Worm (Caenorhabditis elegans): ENCODE data around the gene cnt-2.
A peak's percentile ranks its signal among the peaks of the same experiment; 100 is the strongest.

Gene cnt-2

ce11 chrIII:10631870-10632509 lies 22.8 kb upstream of the cnt-2 start:
- TF ChIP-seq tbx-8 (GFP tag; optimal IDR thresholded peaks at IDR 0.05) (no peak), pha-4 (tag; optimal IDR thresholded peaks at IDR 0.05) (no peak), hlh-1 (tag; optimal IDR thresholded peaks at IDR 0.05) (no peak), ceh-83 (GFP tag; optimal IDR thresholded peaks at IDR 0.05) (no peak), sptf-1 (tag; optimal IDR thresholded peaks at IDR 0.05) (no peak), mep-1 (tag; optimal IDR thresholded peaks at IDR 0.05) (no peak), bed-3 (GFP tag; optimal IDR thresholded peaks at IDR 0.05) (no peak), snpc-4 (tag; optimal IDR thresholded peaks at IDR 0.05) (no peak), nhr-28 (tag; optimal IDR thresholded peaks at IDR 0.05) (no peak), flh-1 (GFP tag; optimal IDR thresholded peaks at IDR 0.05) (no peak), sem-2 (GFP tag; optimal IDR thresholded peaks at IDR 0.05) (no peak), cnd-1 (tag; optimal IDR thresholded peaks at IDR 0.05) (no peak), nhr-237 (tag; optimal IDR thresholded peaks at IDR 0.05) (no peak), nhr-76 (tag; optimal IDR thresholded peaks at IDR 0.05) (no peak), mab-5 (tag; optimal IDR thresholded peaks at IDR 0.05) (no peak)

- TF ChIP-seq M03D4.4 (tag; optimal IDR thresholded peaks at IDR 0.05) (no peak), lin-32 (GFP tag; optimal IDR thresholded peaks at IDR 0.05) (no peak), ham-2 (GFP tag; optimal IDR thresholded peaks at IDR 0.05) (no peak), sptf-1 (tag; optimal IDR thresholded peaks at IDR 0.05) (peak; percentile 25), elt-3 (tag; optimal IDR thresholded peaks at IDR 0.05) (no peak), mls-2 (tag; optimal IDR thresholded peaks at IDR 0.05) (peak; percentile 25), ztf-11 (tag; optimal IDR thresholded peaks at IDR 0.05) (no peak), elt-1 (tag; optimal IDR thresholded peaks at IDR 0.05; ENCODE audit: borderline replicate concordance, insufficient read depth) (no peak), mab-5 (tag; optimal IDR thresholded peaks at IDR 0.05) (no peak), nhr-76 (tag; optimal IDR thresholded peaks at IDR 0.05) (no peak)
Measured at ce11 chrIII:10632590-10633402, 22.0 kb upstream of the cnt-2 start, which contains the start of gene Y39A1A.10. Y39A1A.10 (plus strand) TSS chrIII:10632728.

ce11 chrIII:10633403-10633674 lies 21.5 kb upstream of the cnt-2 start, which contains the start of gene Y39A1A.9:
Y39A1A.9 (minus strand) TSS chrIII:10633501.
- TF ChIP-seq blmp-1 (tag; optimal IDR thresholded peaks at IDR 0.05), result no peak
- TF ChIP-seq tbx-8 (GFP tag; optimal IDR thresholded peaks at IDR 0.05), result no peak
- TF ChIP-seq hlh-1 (tag; optimal IDR thresholded peaks at IDR 0.05), result no peak
- TF ChIP-seq lsy-2 (tag; optimal IDR thresholded peaks at IDR 0.05), result no peak
- no peak for TF ChIP-seq ceh-43 (GFP tag; optimal IDR thresholded peaks at IDR 0.05)
- TF ChIP-seq sem-2 (GFP tag; optimal IDR thresholded peaks at IDR 0.05), result no peak
- no peak for TF ChIP-seq nhr-28 (tag; optimal IDR thresholded peaks at IDR 0.05)
- TF ChIP-seq lin-13 (tag; optimal IDR thresholded peaks at IDR 0.05), result no peak
- TF ChIP-seq elt-3 (tag; optimal IDR thresholded peaks at IDR 0.05), result no peak
- no peak for TF ChIP-seq zip-8 (tag; optimal IDR thresholded peaks at IDR 0.05)
- TF ChIP-seq ces-1 (GFP tag; optimal IDR thresholded peaks at IDR 0.05), result no peak
- TF ChIP-seq cnd-1 (tag; optimal IDR thresholded peaks at IDR 0.05), result no peak
- TF ChIP-seq mab-5 (tag; optimal IDR thresholded peaks at IDR 0.05), result no peak
- TF ChIP-seq mls-2 (tag; optimal IDR thresholded peaks at IDR 0.05), result no peak
- no peak for TF ChIP-seq bed-3 (GFP tag; optimal IDR thresholded peaks at IDR 0.05)

- TF ChIP-seq drap-1 (GFP tag; optimal IDR thresholded peaks at IDR 0.05) (peak; percentile 52), unc-62 (GFP tag; optimal IDR thresholded peaks at IDR 0.05) (peak; percentile 16), lin-13 (tag; optimal IDR thresholded peaks at IDR 0.05) (peak; percentile 22), snpc-4 (tag; optimal IDR thresholded peaks at IDR 0.05) (no peak), nhr-237 (tag; optimal IDR thresholded peaks at IDR 0.05) (peak; percentile 56), cnd-1 (tag; optimal IDR thresholded peaks at IDR 0.05) (no peak), pha-4 (tag; optimal IDR thresholded peaks at IDR 0.05) (peak; percentile 47), ces-1 (GFP tag; optimal IDR thresholded peaks at IDR 0.05) (peak; percentile 69), bed-3 (GFP tag; optimal IDR thresholded peaks at IDR 0.05) (peak; percentile 16), ceh-83 (GFP tag; optimal IDR thresholded peaks at IDR 0.05) (no peak), mep-1 (tag; optimal IDR thresholded peaks at IDR 0.05) (peak; percentile 68), flh-1 (GFP tag; optimal IDR thresholded peaks at IDR 0.05) (peak; percentile 50), M03D4.4 (tag; optimal IDR thresholded peaks at IDR 0.05) (peak; percentile 33), unc-120 (tag; optimal IDR thresholded peaks at IDR 0.05; ENCODE audit: poor library complexity, severe bottlenecking) (peak; percentile 35), hlh-1 (tag; optimal IDR thresholded peaks at IDR 0.05) (peak; percentile 38), nhr-2 (tag; optimal IDR thresholded peaks at IDR 0.05) (peak; percentile 77), lsy-2 (tag; optimal IDR thresholded peaks at IDR 0.05) (peak; percentile 55), sptf-1 (tag; optimal IDR thresholded peaks at IDR 0.05) (peak; percentile 77), ceh-39 (tag; optimal IDR thresholded peaks at IDR 0.05) (no peak)
Measured at ce11 chrIII:10634034-10634433, 20.8 kb upstream of the cnt-2 start.

Data from whole organism, mixed stage, embryonic.